Fruit fly (Drosophila melanogaster): ENCODE measurements around the gene SNF4Agamma.

- TF ChIP-seq Abd-B (GFP tag; optimal IDR thresholded peaks at IDR 0.05), result no peak
- no peak for TF ChIP-seq psq (GFP tag; optimal IDR thresholded peaks at IDR 0.05)
- TF ChIP-seq usp (GFP tag; optimal IDR thresholded peaks at IDR 0.05), result no peak
- no peak for TF ChIP-seq Hr83 (GFP tag; optimal IDR thresholded peaks at IDR 0.05; ENCODE audit: poor library complexity, severe bottlenecking)
Measured at dm6 chr3R:21129617-21130016, 10.9 kb upstream of the SNF4Agamma start, which contains the start of gene Obp93a.
